Fruit fly (Drosophila melanogaster) whole organism, embryonic: ENCODE results near the gene Syx16.
A peak's percentile ranks its signal among the peaks of the same experiment; 100 is the strongest.

Source experiments
- CG10543 ChIP-seq: fragments of 200-800 bp; sonication (Bioruptor generic); optimal IDR thresholded peaks from 3 replicates; lab custom pipeline; 2017; ENCODE audit warnings: missing biosample characterization, mild to moderate bottlenecking, missing genetic modification characterization, moderate library complexity
- CG12155 ChIP-seq: fragments of 200-800 bp; sonication (Bioruptor generic); optimal IDR thresholded peaks from 3 replicates; lab custom pipeline; 2016; ENCODE audit warnings: missing biosample characterization, missing genetic modification characterization
- CG12659 ChIP-seq: fragments of 200-800 bp; sonication (Bioruptor generic); optimal IDR thresholded peaks from 3 replicates; lab custom pipeline; 2017; ENCODE audit warnings: mild to moderate bottlenecking, missing biosample characterization, missing genetic modification reagents, missing genetic modification characterization
- CG12744 ChIP-seq: fragments of 200-800 bp; sonication (Bioruptor generic); optimal IDR thresholded peaks from 2 replicates; lab custom pipeline; 2016; ENCODE audit warnings: missing biosample characterization, missing genetic modification characterization
- CG13424 ChIP-seq: fragments of 200-800 bp; sonication (Bioruptor generic); optimal IDR thresholded peaks from 2 replicates; lab custom pipeline; 2019; ENCODE audit warnings: missing biosample characterization, mild to moderate bottlenecking, missing genetic modification characterization, moderate library complexity
- CG14710 ChIP-seq: fragments of 200-800 bp; sonication (Bioruptor generic); optimal IDR thresholded peaks from 3 replicates; lab custom pipeline; 2019; ENCODE audit warnings: missing biosample characterization, mild to moderate bottlenecking, missing genetic modification characterization, moderate library complexity
- CG15073 ChIP-seq: fragments of 200-800 bp; sonication (Bioruptor generic); optimal IDR thresholded peaks from 2 replicates; lab custom pipeline; 2016; ENCODE audit warnings: missing biosample characterization, missing genetic modification characterization
- CG17186 ChIP-seq: fragments of 200-800 bp; sonication (Bioruptor generic); optimal IDR thresholded peaks from 3 replicates; lab custom pipeline; 2017; ENCODE audit warnings: missing biosample characterization, missing genetic modification reagents, missing genetic modification characterization
- CG17829 ChIP-seq: fragments of 200-800 bp; optimal IDR thresholded peaks from 2 replicates; lab custom pipeline; 2019; ENCODE audit warnings: missing biosample characterization, mild to moderate bottlenecking, missing genetic modification characterization, moderate library complexity
- CG18476 ChIP-seq: fragments of 200-800 bp; sonication (Bioruptor generic); optimal IDR thresholded peaks from 2 replicates; lab custom pipeline; 2016; ENCODE audit warnings: missing biosample characterization, mild to moderate bottlenecking, missing genetic modification characterization
- CG31441 ChIP-seq: fragments of 200-800 bp; sonication (Bioruptor generic); IDR thresholded peaks from 2 replicates; pipeline ENCODE4 v1.3.6; 2022; ENCODE audit warnings: missing biosample characterization, missing genetic modification characterization
- CG32767 ChIP-seq: fragments of 200-800 bp; sonication (Bioruptor generic); IDR thresholded peaks from 2 replicates; pipeline ENCODE4 v1.3.6; 2022; ENCODE audit warnings: missing biosample characterization, missing genetic modification characterization
- CG3281 ChIP-seq: fragments of 200-800 bp; sonication (Bioruptor generic); optimal IDR thresholded peaks from 3 replicates; lab custom pipeline; 2017; ENCODE audit warnings: missing biosample characterization, mild to moderate bottlenecking, missing genetic modification characterization
- CG3407 ChIP-seq: fragments of 200-800 bp; sonication (Bioruptor generic); optimal IDR thresholded peaks from 2 replicates; lab custom pipeline; 2018; ENCODE audit warnings: missing biosample characterization, mild to moderate bottlenecking, missing genetic modification characterization
- CG3995 ChIP-seq: fragments of 200-800 bp; sonication (Bioruptor generic); optimal IDR thresholded peaks from 3 replicates; lab custom pipeline; 2016; ENCODE audit warnings: missing biosample characterization, missing genetic modification characterization
- CG43689 ChIP-seq: fragments of 200-800 bp; sonication (Bioruptor generic); IDR thresholded peaks from 2 replicates; pipeline ENCODE4 v1.3.6; 2022; ENCODE audit warnings: missing biosample characterization, missing genetic modification characterization
- CG5953 ChIP-seq: fragments of 200-800 bp; sonication (Bioruptor generic); IDR thresholded peaks from 2 replicates; pipeline ENCODE4 v1.3.6; 2022; ENCODE audit warnings: missing biosample characterization, missing genetic modification characterization
- CG7271 ChIP-seq: fragments of 200-800 bp; sonication (Bioruptor generic); optimal IDR thresholded peaks from 2 replicates; lab custom pipeline; 2018; ENCODE audit warnings: missing biosample characterization, mild to moderate bottlenecking, missing genetic modification characterization, moderate library complexity
- CG8924 ChIP-seq: fragments of 200-800 bp; optimal IDR thresholded peaks from 3 replicates; lab custom pipeline; 2019; ENCODE audit warnings: missing biosample characterization, mild to moderate bottlenecking, missing genetic modification characterization, moderate library complexity
- Deaf1 ChIP-seq: fragments of 200-800 bp; optimal IDR thresholded peaks from 3 replicates; lab custom pipeline; 2019; ENCODE audit warnings: missing biosample characterization, mild to moderate bottlenecking, missing genetic modification characterization, moderate library complexity
- Fer1 ChIP-seq: fragments of 200-800 bp; sonication (Bioruptor generic); optimal IDR thresholded peaks from 2 replicates; lab custom pipeline; 2017; ENCODE audit warnings: missing biosample characterization, mild to moderate bottlenecking, missing genetic modification characterization
- HLH4C ChIP-seq: fragments of 200-800 bp; sonication (Bioruptor generic); IDR thresholded peaks from 3 replicates; pipeline ENCODE4 v1.3.6; 2022; ENCODE audit warnings: missing biosample characterization, missing genetic modification characterization; ENCODE audit not compliant: partially characterized antibody
- Kr ChIP-seq: fragments of 200-800 bp; sonication (Bioruptor generic); optimal IDR thresholded peaks from 2 replicates; lab custom pipeline; 2017; ENCODE audit warnings: missing biosample characterization, mild to moderate bottlenecking, missing genetic modification characterization
- MTF-1 ChIP-seq: fragments of 200-800 bp; sonication (Bioruptor generic); optimal IDR thresholded peaks from 2 replicates; lab custom pipeline; 2018; ENCODE audit warnings: missing biosample characterization, mild to moderate bottlenecking, missing genetic modification characterization, borderline replicate concordance
- Mrtf ChIP-seq: fragments of 200-800 bp; sonication (Bioruptor generic); IDR thresholded peaks from 3 replicates; pipeline ENCODE4 v1.3.6; 2022; ENCODE audit warnings: missing biosample characterization, missing genetic modification characterization
- PHDP ChIP-seq: fragments of 200-800 bp; sonication (Bioruptor generic); optimal IDR thresholded peaks from 3 replicates; lab custom pipeline; 2018; ENCODE audit warnings: missing biosample characterization, mild to moderate bottlenecking, missing genetic modification characterization, moderate library complexity
- Ravus ChIP-seq: fragments of 200-800 bp; sonication (Bioruptor generic); IDR thresholded peaks from 2 replicates; pipeline ENCODE4 v1.3.6; 2022; ENCODE audit warnings: missing biosample characterization, missing genetic modification characterization
- Rfx ChIP-seq: fragments of 200-800 bp; sonication (Bioruptor generic); IDR thresholded peaks from 2 replicates; pipeline ENCODE4 v1.3.6; 2022; ENCODE audit warnings: missing biosample characterization, missing genetic modification characterization
- Trl ChIP-seq, 3 experiments: fragments of >200 bp in 2 of 3; fragments of 200-800 bp in 1 of 3; sonication (Bioruptor generic) in 1 of 3; optimal IDR thresholded peaks; 2 replicates in 1 of 3; 3 replicates in 2 of 3; lab custom pipeline; 2016 to 2017; ENCODE audit warnings: missing biosample characterization in 1 of 3, missing genetic modification characterization in 1 of 3
- al ChIP-seq: fragments of 200-800 bp; sonication (Bioruptor generic); IDR thresholded peaks from 2 replicates; pipeline ENCODE4 v1.3.6; 2022; ENCODE audit warnings: missing biosample characterization, missing genetic modification characterization
- bigmax ChIP-seq: fragments of 200-800 bp; sonication (Bioruptor generic); optimal IDR thresholded peaks from 2 replicates; lab custom pipeline; 2018; ENCODE audit warnings: missing biosample characterization, mild to moderate bottlenecking, missing genetic modification characterization
- cwo ChIP-seq: fragments of 200-800 bp; sonication (Bioruptor generic); optimal IDR thresholded peaks from 3 replicates; lab custom pipeline; 2017; ENCODE audit warnings: missing biosample characterization, missing genetic modification characterization, mild to moderate bottlenecking, moderate library complexity, missing genetic modification reagents
- dmrt99B ChIP-seq: fragments of 200-800 bp; sonication (Bioruptor generic); optimal IDR thresholded peaks from 2 replicates; lab custom pipeline; 2018; ENCODE audit warnings: missing biosample characterization, mild to moderate bottlenecking, missing genetic modification characterization, moderate library complexity
- ems ChIP-seq: fragments of 200-800 bp; sonication (Bioruptor generic); optimal IDR thresholded peaks from 3 replicates; lab custom pipeline; 2016; ENCODE audit warnings: missing biosample characterization, missing genetic modification characterization
- gcm ChIP-seq: fragments of 200-800 bp; sonication (Bioruptor generic); optimal IDR thresholded peaks from 2 replicates; lab custom pipeline; 2019; ENCODE audit warnings: missing biosample characterization, mild to moderate bottlenecking, missing genetic modification characterization, moderate library complexity
- gro ChIP-seq: fragments of 200-800 bp; sonication (Bioruptor generic); optimal IDR thresholded peaks from 2 replicates; lab custom pipeline; 2016; ENCODE audit warnings: missing biosample characterization, missing genetic modification characterization
- insv ChIP-seq, 2 experiments: fragments of 200-800 bp; sonication (Bioruptor generic); optimal IDR thresholded peaks; 3 replicates each; lab custom pipeline; 2016 to 2018; ENCODE audit warnings: missing biosample characterization in 2 of 2, missing genetic modification characterization in 2 of 2
- knrl ChIP-seq: fragments of 200-800 bp; sonication (Bioruptor generic); IDR thresholded peaks from 3 replicates; pipeline ENCODE4 v1.3.6; 2022; ENCODE audit warnings: missing biosample characterization, missing genetic modification characterization; ENCODE audit not compliant: partially characterized antibody
- lola ChIP-seq, 3 experiments: fragments of >200 bp in 2 of 3; fragments of 200-800 bp in 1 of 3; sonication (Bioruptor generic) in 1 of 3; optimal IDR thresholded peaks; 2 replicates each; lab custom pipeline; 2017 to 2019; ENCODE audit warnings: missing biosample characterization in 3 of 3, missing genetic modification characterization in 3 of 3, mild to moderate bottlenecking in 1 of 3, moderate library complexity in 1 of 3
- oc ChIP-seq: fragments of 200-800 bp; sonication (Bioruptor generic); optimal IDR thresholded peaks from 2 replicates; lab custom pipeline; 2018; ENCODE audit warnings: missing biosample characterization, mild to moderate bottlenecking, missing genetic modification characterization, moderate library complexity
- odd ChIP-seq: fragments of 200-800 bp; sonication (Bioruptor generic); optimal IDR thresholded peaks from 2 replicates; lab custom pipeline; 2017; ENCODE audit warnings: missing biosample characterization, mild to moderate bottlenecking, missing genetic modification characterization
- pho ChIP-seq: fragments of 200-800 bp; sonication (Bioruptor generic); optimal IDR thresholded peaks from 2 replicates; lab custom pipeline; 2016; ENCODE audit warnings: missing biosample characterization, missing genetic modification characterization
- prd ChIP-seq, 3 experiments: fragments of >200 bp in 2 of 3; fragments of 200-800 bp in 1 of 3; sonication (Bioruptor generic) in 1 of 3; optimal IDR thresholded peaks in 2 of 3; IDR thresholded peaks in 1 of 3; 2 replicates in 2 of 3; 3 replicates in 1 of 3; pipeline versions ENCODE4 v1.3.6 to Lab custom; 2017 to 2022; ENCODE audit warnings: missing biosample characterization in 1 of 3, missing genetic modification characterization in 1 of 3
- psq ChIP-seq: fragments of 200-800 bp; sonication (Bioruptor generic); optimal IDR thresholded peaks from 2 replicates; lab custom pipeline; 2017; ENCODE audit warnings: missing biosample characterization, missing genetic modification characterization
- trem ChIP-seq: fragments of 200-800 bp; optimal IDR thresholded peaks from 3 replicates; lab custom pipeline; 2019; ENCODE audit warnings: missing biosample characterization, mild to moderate bottlenecking, missing genetic modification characterization, moderate library complexity
- twi ChIP-seq: fragments of 200-800 bp; optimal IDR thresholded peaks from 2 replicates; lab custom pipeline; 2019; ENCODE audit warnings: missing biosample characterization, mild to moderate bottlenecking, missing genetic modification characterization, moderate library complexity
- usp ChIP-seq: fragments of >200 bp; optimal IDR thresholded peaks from 2 replicates; lab custom pipeline; 2017; ENCODE audit warnings: missing biosample characterization, missing genetic modification characterization

Gene Syx16

dm6 chrX:20429482-20430204 is 36.1 kb upstream of the Syx16 start, which contains the start of the genes CG11710 and mal (continued):
- TF ChIP-seq Ravus (GFP tag; lab: Robert Waterston, UW) (peak; percentile 31), Kr (GFP tag; lab: Kevin White, UChicago) (no peak), CG12744 (peak; percentile 48), CG12659 (GFP tag; lab: Kevin White, UChicago) (peak; percentile 82), usp (GFP tag; lab: Kevin White, UChicago) (no peak), CG12155 (peak; percentile 67), insv (GFP tag; optimal IDR thresholded peaks at IDR 0.05; lab: Kevin White, UChicago) (peak in 1 of 2 experiments; percentile 7), gcm (GFP tag; lab: Kevin White, UChicago) (no peak), pho (GFP tag; lab: Kevin White, UChicago) (peak; percentile 48), CG8924 (tag; lab: Kevin White, UChicago) (peak; percentile 82), gro (GFP tag; lab: Kevin White, UChicago) (peak; percentile 84), CG14710 (tag; lab: Kevin White, UChicago) (peak; percentile 80), CG7271 (no peak), bigmax (GFP tag; lab: Kevin White, UChicago) (no peak), dmrt99B (tag; lab: Kevin White, UChicago) (peak; percentile 87), CG43689 (GFP tag; lab: Robert Waterston, UW) (no peak; the same call in 1 of the 2 replicates), CG17829 (tag; lab: Kevin White, UChicago) (peak; percentile 82), oc (tag; lab: Kevin White, UChicago) (no peak), PHDP (tag; lab: Kevin White, UChicago) (peak; percentile 74), Mrtf (GFP tag; lab: Robert Waterston, UW) (peak; percentile 57; the same call in 1 of the 3 replicates), knrl (GFP tag; lab: Robert Waterston, UW) (no peak), CG31441 (GFP tag; lab: Robert Waterston, UW) (peak; percentile 83), trem (peak; percentile 60), Fer1 (peak; percentile 88), al (GFP tag; lab: Robert Waterston, UW) (peak; percentile 56; the same call in 1 of the 2 replicates), MTF-1 (no peak), prd (optimal IDR thresholded peaks at IDR 0.05; lab: Kevin White, UChicago) (no peak), prd (GFP tag; IDR thresholded peaks at IDR 0.05; lab: Robert Waterston, UW) (peak; percentile 81), Trl (optimal IDR thresholded peaks at IDR 0.05; lab: Kevin White, UChicago) (no peak), Trl (GFP tag; optimal IDR thresholded peaks at IDR 0.05; lab: Kevin White, UChicago) (peak; percentile 63), CG3995 (GFP tag; lab: Kevin White, UChicago) (peak; percentile 66), CG10543 (GFP tag; lab: Kevin White, UChicago) (peak; percentile 62), cwo (GFP tag; lab: Kevin White, UChicago) (peak; percentile 73), CG3281 (GFP tag; lab: Kevin White, UChicago) (peak; percentile 84), CG13424 (tag; lab: Kevin White, UChicago) (peak; percentile 88), CG3407 (GFP tag; lab: Kevin White, UChicago) (no peak), CG5953 (GFP tag; lab: Robert Waterston, UW) (no peak), twi (peak; percentile 61), CG18476 (GFP tag; lab: Kevin White, UChicago) (peak; percentile 76), Rfx (GFP tag; lab: Robert Waterston, UW) (peak; percentile 84), Deaf1 (tag; lab: Kevin White, UChicago) (peak; percentile 63), CG17186 (GFP tag; lab: Kevin White, UChicago) (peak; percentile 0), lola (GFP tag; optimal IDR thresholded peaks at IDR 0.05; lab: Kevin White, UChicago) (peak in 1 of 3 experiments; percentile 53), ems (GFP tag; lab: Kevin White, UChicago) (peak; percentile 72), odd (GFP tag; lab: Kevin White, UChicago) (no peak), HLH4C (GFP tag; lab: Robert Waterston, UW) (peak; percentile 51; the same call in 1 of the 3 replicates), CG15073 (GFP tag; lab: Kevin White, UChicago) (no peak), psq (GFP tag; lab: Kevin White, UChicago) (no peak), CG32767 (GFP tag; lab: Robert Waterston, UW) (peak; percentile 59; the same call in 1 of the 2 replicates)
